Worm (Caenorhabditis elegans) whole organism, L4 larva: ENCODE data around the gene lgc-16.

Source experiments
- F10B5.3 ChIP-seq: sonication (generic microtip); optimal IDR thresholded peaks from 2 replicates; lab custom pipeline; 2016; ENCODE audit warnings: mild to moderate bottlenecking, missing genetic modification characterization, missing compliant biosample characterization
- F26F4.8 ChIP-seq: fragments of 200-800 bp; sonication (Bioruptor generic); conservative IDR thresholded peaks from 2 replicates; pipeline ENCODE4 v1.3.6; 2022; ENCODE audit warnings: missing genetic modification characterization, missing compliant biosample characterization
- F37D6.2 ChIP-seq: sonication (generic microtip); optimal IDR thresholded peaks from 2 replicates; lab custom pipeline; 2016; ENCODE audit warnings: mild to moderate bottlenecking, missing genetic modification characterization, missing compliant biosample characterization
- F49E8.2 ChIP-seq: sonication (generic microtip); optimal IDR thresholded peaks from 2 replicates; lab custom pipeline; 2016; ENCODE audit warnings: missing compliant biosample characterization, mild to moderate bottlenecking, missing genetic modification characterization, borderline replicate concordance
- T20F7.1 ChIP-seq: fragments of 200-800 bp; sonication (Bioruptor generic); optimal IDR thresholded peaks from 2 replicates; lab custom pipeline; 2018; ENCODE audit warnings: mild to moderate bottlenecking, missing genetic modification characterization, missing compliant biosample characterization
- Y48G9A.11 ChIP-seq: fragments of 200-800 bp; sonication (Bioruptor generic); IDR thresholded peaks from 2 replicates; pipeline ENCODE4 v1.3.6; 2022; ENCODE audit warnings: missing genetic modification reagents, missing genetic modification characterization, missing compliant biosample characterization
- Y5F2A.4 ChIP-seq: fragments of 200-800 bp; sonication (Bioruptor generic); optimal IDR thresholded peaks from 2 replicates; lab custom pipeline; 2018; ENCODE audit warnings: mild to moderate bottlenecking, missing genetic modification characterization, missing compliant biosample characterization
- ZK337.2 ChIP-seq: fragments of 200-800 bp; sonication (Bioruptor generic); IDR thresholded peaks from 2 replicates; pipeline ENCODE4 v1.3.6; 2022; ENCODE audit warnings: missing genetic modification reagents, missing genetic modification characterization, missing compliant biosample characterization
- ZK546.5 ChIP-seq, 2 experiments: sonication (generic microtip); optimal IDR thresholded peaks; 2 replicates each; lab custom pipeline; 2017; ENCODE audit warnings: missing biosample characterization in 2 of 2, missing genetic modification characterization in 2 of 2
- attf-4 ChIP-seq: sonication (generic microtip); optimal IDR thresholded peaks from 3 replicates; lab custom pipeline; 2017; ENCODE audit warnings: missing biosample characterization, missing genetic modification characterization
- ceh-20 ChIP-seq: fragments of 200-800 bp; sonication (Bioruptor generic); IDR thresholded peaks from 2 replicates; pipeline ENCODE4 v1.3.6; 2022; ENCODE audit warnings: missing genetic modification reagents, missing genetic modification characterization, missing compliant biosample characterization
- ceh-28 ChIP-seq: fragments of 150-350 bp; optimal IDR thresholded peaks from 2 replicates; lab custom pipeline; 2014; ENCODE audit warnings: missing biosample characterization, missing genetic modification reagents, missing genetic modification characterization
- ceh-32 ChIP-seq: sonication (generic microtip); optimal IDR thresholded peaks from 2 replicates; lab custom pipeline; 2016; ENCODE audit warnings: mild to moderate bottlenecking, missing genetic modification characterization, missing compliant biosample characterization; ENCODE audit not compliant: poor library complexity
- ceh-44 ChIP-seq: fragments of 200-800 bp; sonication (Bioruptor generic); IDR thresholded peaks from 2 replicates; pipeline ENCODE4 v1.3.6; 2022; ENCODE audit warnings: missing genetic modification reagents, missing genetic modification characterization, missing compliant biosample characterization
- ceh-62 ChIP-seq: sonication (generic microtip); optimal IDR thresholded peaks from 2 replicates; lab custom pipeline; 2017; ENCODE audit warnings: missing biosample characterization, missing genetic modification characterization
- ceh-82 ChIP-seq: sonication (generic microtip); optimal IDR thresholded peaks from 2 replicates; lab custom pipeline; 2017; ENCODE audit warnings: missing biosample characterization, missing genetic modification characterization
- ces-1 ChIP-seq: fragments of 150-350 bp; sonication (generic microtip); optimal IDR thresholded peaks from 4 replicates; lab custom pipeline; 2014; ENCODE audit warnings: missing biosample characterization, missing genetic modification reagents, missing genetic modification characterization
- daf-12 ChIP-seq: fragments of 150-350 bp; optimal IDR thresholded peaks from 2 replicates; lab custom pipeline; 2014; ENCODE audit warnings: missing biosample characterization, missing genetic modification reagents, missing genetic modification characterization
- dmd-8 ChIP-seq: fragments of 200-800 bp; sonication (Bioruptor generic); IDR thresholded peaks from 2 replicates; pipeline ENCODE4 v1.3.6; 2022; ENCODE audit warnings: missing genetic modification characterization, missing compliant biosample characterization
- dpl-1 ChIP-seq: fragments of 150-350 bp; optimal IDR thresholded peaks from 2 replicates; lab custom pipeline; 2014; ENCODE audit warnings: missing biosample characterization, missing genetic modification reagents, missing genetic modification characterization
- duxl-1 ChIP-seq: sonication (generic microtip); optimal IDR thresholded peaks from 2 replicates; lab custom pipeline; 2016; ENCODE audit warnings: mild to moderate bottlenecking, missing genetic modification characterization, moderate library complexity, missing compliant biosample characterization; ENCODE audit not compliant: poor library complexity
- dve-1 ChIP-seq: sonication (generic microtip); optimal IDR thresholded peaks from 2 replicates; lab custom pipeline; 2017; ENCODE audit warnings: antibody characterized with exemption, mild to moderate bottlenecking, missing genetic modification characterization, missing compliant biosample characterization; ENCODE audit not compliant: insufficient read depth
- egl-27 ChIP-seq: sonication (generic microtip); optimal IDR thresholded peaks from 3 replicates; lab custom pipeline; 2017; ENCODE audit warnings: missing biosample characterization, missing genetic modification reagents, missing genetic modification characterization
- egl-43 ChIP-seq: fragments of 200-800 bp; sonication (Bioruptor generic); IDR thresholded peaks from 2 replicates; pipeline ENCODE4 v1.3.6; 2022; ENCODE audit warnings: missing genetic modification reagents, missing genetic modification characterization, missing compliant biosample characterization
- hif-1 ChIP-seq, 2 experiments: sonication (generic microtip); optimal IDR thresholded peaks; 2 replicates each; lab custom pipeline; 2016 to 2017; ENCODE audit warnings: missing compliant biosample characterization in 2 of 2, missing genetic modification characterization in 2 of 2, missing genetic modification reagents in 2 of 2, missing genotype in 2 of 2, mild to moderate bottlenecking in 1 of 2
- hlh-11 ChIP-seq: fragments of 200-800 bp; sonication (Bioruptor generic); optimal IDR thresholded peaks from 2 replicates; lab custom pipeline; 2018; ENCODE audit warnings: mild to moderate bottlenecking, missing genetic modification characterization, missing compliant biosample characterization
- lin-15B ChIP-seq: fragments of 150-350 bp; sonication (generic microtip); optimal IDR thresholded peaks from 3 replicates; lab custom pipeline; 2014; ENCODE audit warnings: missing biosample characterization, missing genetic modification characterization
- lin-29 ChIP-seq: fragments of 200-800 bp; sonication (Bioruptor generic); IDR thresholded peaks from 2 replicates; pipeline ENCODE4 v1.3.6; 2022; ENCODE audit warnings: missing genetic modification reagents, missing genetic modification characterization, missing compliant biosample characterization
- lin-39 ChIP-seq: fragments of 150-350 bp; optimal IDR thresholded peaks from 2 replicates; lab custom pipeline; 2014; ENCODE audit warnings: missing biosample characterization, missing genetic modification reagents, missing genetic modification characterization
- lsy-2 ChIP-seq, 2 experiments: fragments of 150-350 bp in 1 of 2; sonication (generic microtip) in 1 of 2; optimal IDR thresholded peaks; 2 replicates each; lab custom pipeline; 2014 to 2017; ENCODE audit warnings: missing biosample characterization in 2 of 2, missing genetic modification characterization in 2 of 2
- madf-9 ChIP-seq: fragments of 200-800 bp; sonication (Bioruptor generic); conservative IDR thresholded peaks from 2 replicates; pipeline ENCODE4 v1.3.6; 2022; ENCODE audit warnings: missing genetic modification reagents, missing genetic modification characterization, missing compliant biosample characterization
- mdl-1 ChIP-seq, 2 experiments: fragments of 150-350 bp in 1 of 2; sonication (generic microtip) in 1 of 2; optimal IDR thresholded peaks; 2 replicates each; lab custom pipeline; 2014 to 2017; ENCODE audit warnings: missing biosample characterization in 2 of 2, missing genetic modification characterization in 2 of 2
- mdt-29 ChIP-seq: fragments of 200-800 bp; sonication (Bioruptor generic); IDR thresholded peaks from 2 replicates; pipeline ENCODE4 v1.3.6; 2022; ENCODE audit warnings: missing genetic modification reagents, missing genetic modification characterization, missing compliant biosample characterization
- mep-1 ChIP-seq: fragments of 150-350 bp; sonication (generic microtip); optimal IDR thresholded peaks from 3 replicates; lab custom pipeline; 2014; ENCODE audit warnings: missing biosample characterization, missing genetic modification characterization
- mxl-3 ChIP-seq: fragments of 200-800 bp; sonication (Bioruptor generic); optimal IDR thresholded peaks from 2 replicates; lab custom pipeline; 2018; ENCODE audit warnings: mild to moderate bottlenecking, missing genetic modification characterization, missing compliant biosample characterization
- nhr-102 ChIP-seq: sonication (generic microtip); optimal IDR thresholded peaks from 2 replicates; lab custom pipeline; 2016; ENCODE audit warnings: mild to moderate bottlenecking, missing genetic modification characterization, moderate library complexity, missing compliant biosample characterization
- nhr-111 ChIP-seq: fragments of 200-800 bp; sonication (Bioruptor generic); optimal IDR thresholded peaks from 2 replicates; lab custom pipeline; 2018; ENCODE audit warnings: mild to moderate bottlenecking, missing genetic modification characterization, missing compliant biosample characterization
- nhr-76 ChIP-seq: fragments of 150-350 bp; optimal IDR thresholded peaks from 2 replicates; lab custom pipeline; 2014; ENCODE audit warnings: missing biosample characterization, missing genetic modification characterization
- nhr-77 ChIP-seq: fragments of 150-350 bp; optimal IDR thresholded peaks from 2 replicates; lab custom pipeline; 2014; ENCODE audit warnings: missing biosample characterization, missing genetic modification characterization
- php-3 ChIP-seq: fragments of 200-800 bp; sonication (Bioruptor generic); IDR thresholded peaks from 2 replicates; pipeline ENCODE4 v1.3.6; 2022; ENCODE audit warnings: missing genetic modification reagents, missing genetic modification characterization, missing compliant biosample characterization
- pqm-1 ChIP-seq: sonication (generic microtip); optimal IDR thresholded peaks from 2 replicates; lab custom pipeline; 2017; ENCODE audit warnings: missing biosample characterization, missing genetic modification characterization
- rbr-2 ChIP-seq: sonication (generic microtip); optimal IDR thresholded peaks from 2 replicates; lab custom pipeline; 2016; ENCODE audit warnings: missing genotype, missing genetic modification characterization, missing compliant biosample characterization
- snpc-4 ChIP-seq: fragments of 150-350 bp; optimal IDR thresholded peaks from 2 replicates; lab custom pipeline; 2014; ENCODE audit warnings: missing biosample characterization, missing genetic modification characterization
- spr-1 ChIP-seq: sonication (generic microtip); optimal IDR thresholded peaks from 2 replicates; lab custom pipeline; 2016; ENCODE audit warnings: mild to moderate bottlenecking, missing genetic modification characterization, missing compliant biosample characterization
- spr-3 ChIP-seq: fragments of 200-800 bp; sonication (Bioruptor generic); optimal IDR thresholded peaks from 2 replicates; lab custom pipeline; 2018; ENCODE audit warnings: mild to moderate bottlenecking, missing genetic modification characterization, missing compliant biosample characterization
- tag-97 ChIP-seq: fragments of 200-800 bp; sonication (Bioruptor generic); IDR thresholded peaks from 2 replicates; pipeline ENCODE4 v1.3.6; 2022; ENCODE audit warnings: missing genetic modification characterization, missing compliant biosample characterization
- tra-1 ChIP-seq: fragments of 200-800 bp; sonication (Bioruptor generic); IDR thresholded peaks from 2 replicates; pipeline ENCODE4 v1.3.6; 2022; ENCODE audit warnings: missing genetic modification reagents, missing genetic modification characterization, missing compliant biosample characterization
- unc-39 ChIP-seq: sonication (generic microtip); optimal IDR thresholded peaks from 2 replicates; lab custom pipeline; 2017; ENCODE audit warnings: missing biosample characterization, missing genetic modification characterization
- unc-62 ChIP-seq, 3 experiments: fragments of 150-350 bp in 1 of 3; sonication (generic microtip); optimal IDR thresholded peaks in 2 of 3; peaks in 1 of 3; 1 replicate in 1 of 3; 2 replicates in 2 of 3; lab custom pipeline; 2014 to 2017; ENCODE audit warnings: missing biosample characterization in 3 of 3, missing genetic modification characterization in 3 of 3, missing genetic modification reagents in 3 of 3, missing genotype in 1 of 3
- zip-2 ChIP-seq: fragments of 150-350 bp; optimal IDR thresholded peaks from 2 replicates; lab custom pipeline; 2014; ENCODE audit warnings: missing biosample characterization, missing genetic modification characterization
- ztf-11 ChIP-seq: fragments of 150-350 bp; optimal IDR thresholded peaks from 2 replicates; lab custom pipeline; 2014; ENCODE audit warnings: missing biosample characterization, missing genetic modification characterization

Gene lgc-16

ce11 chrX:12106004-12106403 lies 12.4 kb upstream of the lgc-16 start (continued):
- TF ChIP-seq unc-62 (GFP tag; optimal IDR thresholded peaks at IDR 0.05 in 1 of 2; lab: Kevin White, UChicago) (peak in 1 of 2 experiments; percentile 97), unc-62 (tag; optimal IDR thresholded peaks at IDR 0.05; lab: Kevin White, UChicago) (no peak), pqm-1 (tag; lab: Kevin White, UChicago) (no peak), spr-1 (tag; lab: Kevin White, UChicago) (peak; percentile 69), nhr-76 (tag; lab: Kevin White, UChicago) (no peak), dpl-1 (no peak), dmd-8 (GFP tag; lab: Robert Waterston, UW) (peak; percentile 95), hlh-11 (tag; lab: Kevin White, UChicago) (no peak), dve-1 (peak; percentile 85), madf-9 (peak; percentile 85), ceh-20 (GFP tag; lab: Robert Waterston, UW) (peak; percentile 87), ztf-11 (no peak), Y48G9A.11 (GFP tag; lab: Robert Waterston, UW) (peak; percentile 74), rbr-2 (tag; lab: Kevin White, UChicago) (peak; percentile 86), mep-1 (tag; lab: Kevin White, UChicago) (no peak), ZK337.2 (GFP tag; lab: Robert Waterston, UW) (peak; percentile 80), mxl-3 (GFP tag; lab: Kevin White, UChicago) (peak; percentile 76), mdt-29 (GFP tag; lab: Robert Waterston, UW) (no peak), F26F4.8 (GFP tag; lab: Robert Waterston, UW) (no peak; the same call in 1 of the 2 replicates), php-3 (no peak), F10B5.3 (tag; lab: Kevin White, UChicago) (peak; percentile 82), duxl-1 (peak; percentile 90), lin-29 (GFP tag; lab: Robert Waterston, UW) (peak; percentile 46; the same call in 1 of the 2 replicates), spr-3 (peak; percentile 71), ceh-32 (tag; lab: Kevin White, UChicago) (peak; percentile 71), tag-97 (GFP tag; lab: Robert Waterston, UW) (no peak), daf-12 (tag; lab: Kevin White, UChicago) (no peak), ceh-82 (no peak), T20F7.1 (GFP tag; lab: Kevin White, UChicago) (peak; percentile 64), zip-2 (tag; lab: Kevin White, UChicago) (peak; percentile 83), egl-27 (tag; lab: Kevin White, UChicago) (no peak), ceh-44 (GFP tag; lab: Robert Waterston, UW) (peak; percentile 86), F49E8.2 (peak; percentile 37), mdl-1 (tag; optimal IDR thresholded peaks at IDR 0.05; lab: Kevin White, UChicago) (peak; percentile 27 to 63), Y5F2A.4 (GFP tag; lab: Kevin White, UChicago) (peak; percentile 84), snpc-4 (tag; lab: Kevin White, UChicago) (no peak), nhr-111 (peak; percentile 92), lsy-2 (tag; optimal IDR thresholded peaks at IDR 0.05; lab: Kevin White, UChicago) (peak in 1 of 2 experiments; percentile 13), F37D6.2 (tag; lab: Kevin White, UChicago) (peak; percentile 78), nhr-102 (tag; lab: Kevin White, UChicago) (peak; percentile 79), attf-4 (tag; lab: Kevin White, UChicago) (no peak), nhr-77 (tag; lab: Kevin White, UChicago) (peak; percentile 56), egl-43 (no peak), lin-39 (tag; lab: Kevin White, UChicago) (no peak), hif-1 (tag; optimal IDR thresholded peaks at IDR 0.05; lab: Kevin White, UChicago) (peak in 1 of 2 experiments; percentile 21), ceh-62 (no peak), ces-1 (GFP tag; lab: Kevin White, UChicago) (peak; percentile 77), tra-1 (GFP tag; lab: Robert Waterston, UW) (peak; percentile 93), ceh-28 (tag; lab: Kevin White, UChicago) (no peak), ZK546.5 (tag; optimal IDR thresholded peaks at IDR 0.05; lab: Kevin White, UChicago) (no peak), unc-39 (no peak), lin-15B (no peak)
